Fruit fly (Drosophila melanogaster): ENCODE measurements around the gene rudhira.
A peak's percentile ranks its signal among the peaks of the same experiment; 100 is the strongest.

The rudhira gene

DNA sequence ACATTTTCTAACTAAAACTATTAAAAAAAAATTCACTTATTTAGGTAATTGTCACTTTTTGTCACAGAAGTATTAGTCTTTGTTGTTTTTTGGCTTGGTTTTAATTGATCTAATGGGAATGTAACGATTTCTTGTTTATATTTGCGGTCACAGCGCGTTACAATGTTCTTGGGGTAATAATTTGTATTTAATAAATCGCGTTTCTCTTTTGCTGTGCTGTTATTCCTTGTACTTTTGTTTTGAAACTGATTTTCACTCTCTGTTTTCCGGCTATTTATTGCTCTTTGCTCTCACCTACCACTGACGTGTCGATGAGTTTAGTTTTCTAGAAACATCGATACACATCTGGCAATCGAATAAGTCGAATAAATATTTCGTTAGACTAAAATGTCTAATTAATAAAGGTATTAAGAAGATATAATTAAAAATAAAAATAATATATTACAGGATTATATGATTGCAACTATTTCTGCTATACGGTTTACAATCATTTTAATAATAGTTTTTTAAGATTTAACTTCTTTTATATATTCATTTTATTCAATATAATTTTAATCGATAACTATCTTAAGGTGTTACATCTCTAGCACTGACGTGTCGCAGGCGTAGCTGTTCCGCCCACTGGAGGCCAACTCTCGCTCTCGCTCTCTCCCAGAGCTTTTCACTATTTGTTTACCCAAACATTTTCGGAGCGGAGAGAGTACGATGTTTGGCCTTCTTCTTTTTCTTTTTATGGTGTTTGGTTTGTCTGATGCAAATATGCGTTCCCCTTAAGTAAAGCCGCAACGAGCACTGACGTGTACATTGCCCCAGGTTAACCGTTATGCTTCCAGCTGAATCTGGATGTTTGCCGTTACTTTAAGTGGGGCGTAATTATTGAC is 9.6 kb upstream of the rudhira start, which contains the start of gene Hsc70-3 (continued):
- TF ChIP-seq stwl (tag; optimal IDR thresholded peaks at IDR 0.05) (peak; percentile 49), Sox100B (GFP tag; optimal IDR thresholded peaks at IDR 0.05) (peak; percentile 16), CG7963 (GFP tag; IDR thresholded peaks at IDR 0.05; ENCODE audit: partially characterized antibody) (peak; percentile 48; the same call in 1 of the 3 replicates), nom (GFP tag; optimal IDR thresholded peaks at IDR 0.05) (peak; percentile 35), odd (GFP tag; optimal IDR thresholded peaks at IDR 0.05) (peak; percentile 68), CG10431 (GFP tag; optimal IDR thresholded peaks at IDR 0.05) (peak; percentile 61), gem (tag; optimal IDR thresholded peaks at IDR 0.05) (peak; percentile 33), Deaf1 (tag; optimal IDR thresholded peaks at IDR 0.05) (peak; percentile 10), Med (GFP tag) (peak; percentile 89), CG15601 (tag; optimal IDR thresholded peaks at IDR 0.05) (peak; percentile 73), chinmo (GFP tag; IDR thresholded peaks at IDR 0.05; ENCODE audit: partially characterized antibody) (0 out of 4 replicates have a peak, but pooled peaks have one; percentile 74), corto (GFP tag; optimal IDR thresholded peaks at IDR 0.05) (peak; percentile 8), CG17568 (GFP tag; optimal IDR thresholded peaks at IDR 0.05) (peak; percentile 77), Dll (GFP tag; IDR thresholded peaks at IDR 0.05; ENCODE audit: partially characterized antibody) (peak; percentile 89), yki (optimal IDR thresholded peaks at IDR 0.05) (peak; percentile 29), ham (GFP tag; IDR thresholded peaks at IDR 0.05) (no peak), Fer1 (GFP tag; optimal IDR thresholded peaks at IDR 0.05) (peak; percentile 0), CG32772 (GFP tag; IDR thresholded peaks at IDR 0.05) (no peak), sens (GFP tag) (peak; percentile 83), Pdp1 (GFP tag; optimal IDR thresholded peaks at IDR 0.05) (peak in 1 of 2 experiments; percentile 36), CG5180 (GFP tag; optimal IDR thresholded peaks at IDR 0.05) (peak; percentile 26), CG13424 (tag; optimal IDR thresholded peaks at IDR 0.05) (peak; percentile 47), nau (GFP tag; optimal IDR thresholded peaks at IDR 0.05) (peak; percentile 78), dmrt11E (tag; optimal IDR thresholded peaks at IDR 0.05) (no peak), ssp (GFP tag; IDR thresholded peaks at IDR 0.05) (no peak), CG6791 (GFP tag; IDR thresholded peaks at IDR 0.05; ENCODE audit: partially characterized antibody) (0 out of 3 replicates have a peak, but pooled peaks have one; percentile 49), kni (GFP tag; optimal IDR thresholded peaks at IDR 0.05) (peak; percentile 91), abd-A (tag; optimal IDR thresholded peaks at IDR 0.05) (peak; percentile 68), CG2116 (GFP tag; optimal IDR thresholded peaks at IDR 0.05) (peak; percentile 46), CG11695 (GFP tag; IDR thresholded peaks at IDR 0.05) (0 out of 3 replicates have a peak, but pooled peaks have one; percentile 18), CG10979 (tag; optimal IDR thresholded peaks at IDR 0.05) (peak; percentile 11), nerfin-2 (GFP tag; IDR thresholded peaks at IDR 0.05; ENCODE audit: partially characterized antibody) (peak; percentile 62), CG5245 (GFP tag; optimal IDR thresholded peaks at IDR 0.05) (no peak), CG11723 (GFP tag; optimal IDR thresholded peaks at IDR 0.05) (peak; percentile 12), sna (GFP tag; IDR thresholded peaks at IDR 0.05; ENCODE audit: partially characterized antibody) (peak; percentile 79; the same call in 1 of the 2 replicates), CG17912 (GFP tag; optimal IDR thresholded peaks at IDR 0.05) (peak; percentile 18), Jarid2 (GFP tag; optimal IDR thresholded peaks at IDR 0.05) (peak; percentile 57), CG30020 (tag; optimal IDR thresholded peaks at IDR 0.05) (peak; percentile 47), E2f2 (GFP tag; IDR thresholded peaks at IDR 0.05) (0 out of 2 replicates have a peak, but pooled peaks have one; percentile 8), BtbVII (GFP tag; optimal IDR thresholded peaks at IDR 0.05) (peak; percentile 11), CG10267 (tag; optimal IDR thresholded peaks at IDR 0.05) (peak; percentile 66), amos (GFP tag; IDR thresholded peaks at IDR 0.05; ENCODE audit: partially characterized antibody) (peak; percentile 55; the same call in 1 of the 2 replicates), CG4707 (GFP tag; optimal IDR thresholded peaks at IDR 0.05) (peak; percentile 77), HmgZ (tag; optimal IDR thresholded peaks at IDR 0.05) (no peak), CG17359 (tag; optimal IDR thresholded peaks at IDR 0.05) (peak; percentile 77), CG8281 (tag; optimal IDR thresholded peaks at IDR 0.05) (peak; percentile 13)

Measured in whole organism, embryonic.